Worm (Caenorhabditis elegans) whole organism, L4/young adult: ENCODE measurements around the gene srh-145.

Source experiments
- W03F9.2 ChIP-seq: fragments of 150-350 bp; optimal IDR thresholded peaks from 2 replicates; lab custom pipeline; 2014; ENCODE audit warnings: missing biosample characterization, missing genetic modification characterization
- him-1 ChIP-seq: sonication (generic microtip); optimal IDR thresholded peaks from 2 replicates; lab custom pipeline; 2016; ENCODE audit warnings: missing genotype, missing genetic modification reagents, missing genetic modification characterization, missing compliant biosample characterization

- TF ChIP-seq W03F9.2 (tag; lab: Kevin White, UChicago): no peak
- no peak for TF ChIP-seq him-1 (tag; lab: Kevin White, UChicago)
These were observed 44.6 kb downstream of the srh-145 start, which contains the start of gene str-14 for ce11 chrV:16455065-16455464.
